Worm (Caenorhabditis elegans): ENCODE data around the gene coh-4.

DNA sequence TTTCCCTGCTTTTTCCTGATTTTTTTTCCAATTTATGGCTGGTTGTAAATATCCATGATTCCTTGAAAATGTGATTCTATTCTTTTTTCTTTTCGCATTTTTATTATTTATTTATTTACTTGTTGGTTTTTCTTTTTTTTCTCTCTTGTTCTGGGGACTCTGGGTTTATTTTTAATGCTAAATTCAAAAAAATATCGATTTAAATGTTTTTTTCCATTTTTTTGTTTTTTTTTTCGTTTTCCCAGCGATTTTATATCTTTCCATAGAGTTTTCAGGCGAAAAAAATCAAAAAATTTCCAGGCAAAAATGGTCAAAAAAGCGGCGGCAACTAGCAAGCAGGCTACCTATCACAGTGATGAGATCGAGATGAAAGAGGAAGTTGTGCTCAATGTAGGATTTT is 23.7 kb upstream of the coh-4 start, which contains the start of gene rpac-40:
- TF ChIP-seq nhr-77 (tag; optimal IDR thresholded peaks at IDR 0.05) (no peak), ceh-16 (tag; optimal IDR thresholded peaks at IDR 0.05) (no peak), ama-1 (optimal IDR thresholded peaks at IDR 0.05) (no peak), ceh-9 (tag; optimal IDR thresholded peaks at IDR 0.05) (no peak), unc-62 (GFP tag; optimal IDR thresholded peaks at IDR 0.05) (no peak), pha-4 (tag; optimal IDR thresholded peaks at IDR 0.05) (no peak), ceh-82 (tag; optimal IDR thresholded peaks at IDR 0.05) (no peak), tbx-2 (tag; optimal IDR thresholded peaks at IDR 0.05) (no peak), elt-2 (tag; optimal IDR thresholded peaks at IDR 0.05) (no peak), pqm-1 (tag; optimal IDR thresholded peaks at IDR 0.05) (no peak), daf-12 (tag; optimal IDR thresholded peaks at IDR 0.05) (no peak), nhr-12 (tag; optimal IDR thresholded peaks at IDR 0.05) (no peak)
